Fruit fly (Drosophila melanogaster) whole organism, embryonic: ENCODE measurements around the gene CG15717.

ENCODE experiments used
- Atf-2 ChIP-seq: fragments of 200-800 bp; sonication (Bioruptor generic); optimal IDR thresholded peaks from 2 replicates; lab custom pipeline; 2016; ENCODE audit warnings: missing biosample characterization, missing genetic modification characterization
- BtbVII ChIP-seq: fragments of 200-800 bp; sonication (Bioruptor generic); optimal IDR thresholded peaks from 3 replicates; lab custom pipeline; 2017; ENCODE audit warnings: missing biosample characterization, mild to moderate bottlenecking, missing genetic modification characterization
- CG10209 ChIP-seq: fragments of 200-800 bp; sonication (Bioruptor generic); optimal IDR thresholded peaks from 3 replicates; lab custom pipeline; 2017; ENCODE audit warnings: missing biosample characterization, mild to moderate bottlenecking, missing genetic modification characterization, missing genetic modification reagents
- CG11504 ChIP-seq: fragments of 200-800 bp; sonication (Bioruptor generic); optimal IDR thresholded peaks from 3 replicates; lab custom pipeline; 2019; ENCODE audit warnings: missing biosample characterization, mild to moderate bottlenecking, missing genetic modification characterization, moderate library complexity
- CG12391 ChIP-seq: fragments of 200-800 bp; sonication (Bioruptor generic); optimal IDR thresholded peaks from 3 replicates; lab custom pipeline; 2018; ENCODE audit warnings: missing biosample characterization, mild to moderate bottlenecking, missing genetic modification characterization, moderate library complexity
- CG13775 ChIP-seq: fragments of 200-800 bp; sonication (Bioruptor generic); optimal IDR thresholded peaks from 3 replicates; lab custom pipeline; 2017; ENCODE audit warnings: missing biosample characterization, mild to moderate bottlenecking, missing genetic modification characterization
- CG14965 ChIP-seq: fragments of 200-800 bp; sonication (Bioruptor generic); optimal IDR thresholded peaks from 2 replicates; lab custom pipeline; 2016; ENCODE audit warnings: missing biosample characterization, missing genetic modification characterization, borderline replicate concordance
- CG16813 ChIP-seq: fragments of 200-800 bp; sonication (Bioruptor generic); IDR thresholded peaks from 3 replicates; pipeline ENCODE4 v1.3.6; 2022; ENCODE audit warnings: missing biosample characterization, missing genetic modification characterization; ENCODE audit not compliant: partially characterized antibody
- CG18011 ChIP-seq: fragments of 200-800 bp; sonication (Bioruptor generic); optimal IDR thresholded peaks from 2 replicates; lab custom pipeline; 2017; ENCODE audit warnings: missing biosample characterization, missing genetic modification characterization, mild to moderate bottlenecking, moderate library complexity, missing genotype
- CG3163 ChIP-seq: fragments of 200-800 bp; sonication (Bioruptor generic); optimal IDR thresholded peaks from 3 replicates; lab custom pipeline; 2016; ENCODE audit warnings: missing biosample characterization, missing genetic modification characterization
- CG3847 ChIP-seq: fragments of 200-800 bp; sonication (Bioruptor generic); IDR thresholded peaks from 2 replicates; pipeline ENCODE4 v1.3.6; 2022; ENCODE audit warnings: missing biosample characterization, missing genetic modification characterization
- CG3995 ChIP-seq: fragments of 200-800 bp; sonication (Bioruptor generic); optimal IDR thresholded peaks from 3 replicates; lab custom pipeline; 2016; ENCODE audit warnings: missing biosample characterization, missing genetic modification characterization
- CG4820 ChIP-seq: fragments of 200-800 bp; sonication (Bioruptor generic); optimal IDR thresholded peaks from 3 replicates; lab custom pipeline; 2016; ENCODE audit warnings: missing biosample characterization, missing genetic modification characterization
- CG6791 ChIP-seq: fragments of 200-800 bp; sonication (Bioruptor generic); IDR thresholded peaks from 3 replicates; pipeline ENCODE4 v1.3.6; 2022; ENCODE audit warnings: missing biosample characterization, missing genetic modification characterization; ENCODE audit not compliant: partially characterized antibody
- CG7928 ChIP-seq: fragments of 200-800 bp; sonication (Bioruptor generic); optimal IDR thresholded peaks from 2 replicates; lab custom pipeline; 2017; ENCODE audit warnings: missing biosample characterization, mild to moderate bottlenecking, missing genetic modification characterization
- CG8089 ChIP-seq: fragments of 200-800 bp; sonication (Bioruptor generic); optimal IDR thresholded peaks from 3 replicates; lab custom pipeline; 2016; ENCODE audit warnings: missing biosample characterization, missing genetic modification characterization
- CHES-1-like ChIP-seq: fragments of 200-800 bp; sonication (Bioruptor generic); optimal IDR thresholded peaks from 2 replicates; lab custom pipeline; 2016; ENCODE audit warnings: missing biosample characterization, missing genetic modification characterization
- Dad ChIP-seq: fragments of 200-800 bp; sonication (Bioruptor generic); optimal IDR thresholded peaks from 3 replicates; lab custom pipeline; 2016; ENCODE audit warnings: missing biosample characterization, missing genetic modification characterization
- Dip2 ChIP-seq: fragments of 200-800 bp; sonication (Bioruptor generic); IDR thresholded peaks from 2 replicates; pipeline ENCODE4 v1.3.6; 2022; ENCODE audit warnings: missing biosample characterization, missing genetic modification characterization
- E2f1 ChIP-seq: fragments of 200-800 bp; sonication (Bioruptor generic); IDR thresholded peaks from 2 replicates; pipeline ENCODE4 v1.3.6; 2022; ENCODE audit warnings: missing biosample characterization, missing genetic modification characterization
- H15 ChIP-seq: fragments of 200-800 bp; sonication (Bioruptor generic); IDR thresholded peaks from 3 replicates; pipeline ENCODE4 v1.3.6; 2022; ENCODE audit warnings: missing biosample characterization, missing genetic modification characterization
- Hr3 ChIP-seq: fragments of 200-800 bp; sonication (Bioruptor generic); optimal IDR thresholded peaks from 3 replicates; lab custom pipeline; 2016; ENCODE audit warnings: missing biosample characterization, missing genetic modification characterization
- Hr39 ChIP-seq: fragments of >200 bp; optimal IDR thresholded peaks from 2 replicates; lab custom pipeline; 2017
- Neu2 ChIP-seq: fragments of 200-800 bp; sonication (Bioruptor generic); optimal IDR thresholded peaks from 3 replicates; lab custom pipeline; 2016; ENCODE audit warnings: missing biosample characterization, missing genetic modification characterization, borderline replicate concordance
- Opbp ChIP-seq: fragments of 200-800 bp; sonication (Bioruptor generic); IDR thresholded peaks from 3 replicates; pipeline ENCODE4 v1.3.6; 2022; ENCODE audit warnings: missing biosample characterization, missing genetic modification characterization; ENCODE audit not compliant: partially characterized antibody
- Scr ChIP-seq: fragments of 200-800 bp; sonication (Bioruptor generic); IDR thresholded peaks from 2 replicates; pipeline ENCODE4 v1.3.6; 2022; ENCODE audit warnings: missing biosample characterization, missing genetic modification characterization; ENCODE audit not compliant: partially characterized antibody
- bsh ChIP-seq, 2 experiments: fragments of 200-800 bp; sonication (Bioruptor generic); optimal IDR thresholded peaks; 2 replicates each; lab custom pipeline; 2017 to 2018; ENCODE audit warnings: mild to moderate bottlenecking in 2 of 2, missing biosample characterization in 2 of 2, missing genetic modification characterization in 2 of 2, moderate library complexity in 1 of 2
- emc ChIP-seq: fragments of 200-800 bp; sonication (Bioruptor generic); optimal IDR thresholded peaks from 2 replicates; lab custom pipeline; 2016; ENCODE audit warnings: missing biosample characterization, missing genetic modification characterization
- grau ChIP-seq: fragments of 200-800 bp; optimal IDR thresholded peaks from 3 replicates; lab custom pipeline; 2019; ENCODE audit warnings: missing biosample characterization, mild to moderate bottlenecking, missing genetic modification characterization, moderate library complexity
- gsb-n ChIP-seq: fragments of 200-800 bp; sonication (Bioruptor generic); optimal IDR thresholded peaks from 3 replicates; lab custom pipeline; 2018; ENCODE audit warnings: missing biosample characterization, mild to moderate bottlenecking, missing genetic modification characterization
- insv ChIP-seq, 2 experiments: fragments of 200-800 bp; sonication (Bioruptor generic); optimal IDR thresholded peaks; 3 replicates each; lab custom pipeline; 2016 to 2018; ENCODE audit warnings: missing biosample characterization in 2 of 2, missing genetic modification characterization in 2 of 2
- inv ChIP-seq: fragments of 200-800 bp; sonication (Bioruptor generic); IDR thresholded peaks from 2 replicates; pipeline ENCODE4 v1.3.6; 2022; ENCODE audit warnings: missing biosample characterization, missing genetic modification characterization; ENCODE audit not compliant: partially characterized antibody
- lab ChIP-seq: fragments of 200-800 bp; sonication (Bioruptor generic); optimal IDR thresholded peaks from 3 replicates; lab custom pipeline; 2017; ENCODE audit warnings: missing biosample characterization, missing genetic modification characterization, mild to moderate bottlenecking, moderate library complexity, missing genetic modification reagents
- lola ChIP-seq, 3 experiments: fragments of >200 bp in 2 of 3; fragments of 200-800 bp in 1 of 3; sonication (Bioruptor generic) in 1 of 3; optimal IDR thresholded peaks; 2 replicates each; lab custom pipeline; 2017 to 2019; ENCODE audit warnings: missing biosample characterization in 3 of 3, missing genetic modification characterization in 3 of 3, mild to moderate bottlenecking in 1 of 3, moderate library complexity in 1 of 3
- lov ChIP-seq, 2 experiments: fragments of 200-800 bp in 1 of 2; fragments of >200 bp in 1 of 2; sonication (Bioruptor generic) in 1 of 2; IDR thresholded peaks in 1 of 2; optimal IDR thresholded peaks in 1 of 2; 2 replicates in 1 of 2; 3 replicates in 1 of 2; pipeline versions ENCODE4 v1.3.6 to Lab custom; 2017 to 2022; ENCODE audit warnings: missing biosample characterization in 1 of 2, missing genetic modification characterization in 1 of 2
- luna ChIP-seq: fragments of 200-800 bp; sonication (Bioruptor generic); optimal IDR thresholded peaks from 2 replicates; lab custom pipeline; 2016; ENCODE audit warnings: missing biosample characterization, missing genetic modification characterization
- mam ChIP-seq: fragments of 200-800 bp; sonication (Bioruptor generic); optimal IDR thresholded peaks from 3 replicates; lab custom pipeline; 2016; ENCODE audit warnings: missing biosample characterization, missing genetic modification characterization
- nmo ChIP-seq: fragments of 200-800 bp; sonication (Bioruptor generic); optimal IDR thresholded peaks from 2 replicates; lab custom pipeline; 2018; ENCODE audit warnings: missing biosample characterization, mild to moderate bottlenecking, missing genetic modification characterization, moderate library complexity
- onecut ChIP-seq: fragments of 200-800 bp; sonication (Bioruptor generic); IDR thresholded peaks from 2 replicates; pipeline ENCODE4 v1.3.6; 2022; ENCODE audit warnings: missing biosample characterization, missing genetic modification characterization
- pan ChIP-seq, 4 experiments: fragments of >200 bp in 3 of 4; fragments of 200-800 bp in 1 of 4; sonication (Bioruptor generic) in 1 of 4; optimal IDR thresholded peaks in 3 of 4; IDR thresholded peaks in 1 of 4; 2 replicates each; pipeline versions ENCODE4 v1.3.6 to Lab custom; 2017 to 2022; ENCODE audit warnings: missing biosample characterization in 2 of 4, missing genetic modification characterization in 2 of 4, mixed read lengths in 1 of 4
- peb ChIP-seq: fragments of 200-800 bp; sonication (Bioruptor generic); IDR thresholded peaks from 2 replicates; pipeline ENCODE4 v1.3.6; 2022; ENCODE audit warnings: missing biosample characterization, missing genetic modification characterization
- pros ChIP-seq: fragments of 200-800 bp; sonication (Bioruptor generic); optimal IDR thresholded peaks from 3 replicates; lab custom pipeline; 2019; ENCODE audit warnings: missing biosample characterization, mild to moderate bottlenecking, missing genetic modification characterization, moderate library complexity
- rib ChIP-seq: fragments of 200-800 bp; sonication (Bioruptor generic); IDR thresholded peaks from 2 replicates; pipeline ENCODE4 v1.3.6; 2022; ENCODE audit warnings: missing biosample characterization, missing genetic modification characterization
- ro ChIP-seq: fragments of 200-800 bp; sonication (Bioruptor generic); IDR thresholded peaks from 2 replicates; pipeline ENCODE4 v1.3.6; 2022; ENCODE audit warnings: missing biosample characterization, missing genetic modification characterization
- schlank ChIP-seq: fragments of 200-800 bp; sonication (Bioruptor generic); optimal IDR thresholded peaks from 2 replicates; lab custom pipeline; 2018; ENCODE audit warnings: missing biosample characterization, mild to moderate bottlenecking, missing genetic modification characterization
- sens-2 ChIP-seq: fragments of 200-800 bp; sonication (Bioruptor generic); IDR thresholded peaks from 2 replicates; pipeline ENCODE4 v1.3.6; 2022; ENCODE audit warnings: missing biosample characterization, missing genetic modification characterization
- so ChIP-seq: fragments of 200-800 bp; sonication (Bioruptor generic); IDR thresholded peaks from 3 replicates; pipeline ENCODE4 v1.3.6; 2022; ENCODE audit warnings: missing biosample characterization, missing genetic modification characterization
- tgo ChIP-seq: fragments of 200-800 bp; sonication (Bioruptor generic); IDR thresholded peaks from 3 replicates; pipeline ENCODE4 v1.3.6; 2022; ENCODE audit warnings: missing biosample characterization, missing genetic modification characterization
- toy ChIP-seq: fragments of 200-800 bp; sonication (Bioruptor generic); IDR thresholded peaks from 2 replicates; pipeline ENCODE4 v1.3.6; 2022; ENCODE audit warnings: missing biosample characterization, missing genetic modification characterization
- wdn ChIP-seq: fragments of 200-800 bp; sonication (Bioruptor generic); IDR thresholded peaks from 2 replicates; pipeline ENCODE4 v1.3.6; 2022; ENCODE audit warnings: missing biosample characterization, missing genetic modification characterization

CG15717 gene

dm6 chrX:13154783-13155182, 26.0 kb downstream of the CG15717 start, which contains the start of the genes CG4318 and CG4332:
CG4318 (minus strand) TSS chrX:13154924.
CG4332 (plus strand) TSS chrX:13155038.
- TF ChIP-seq luna (GFP tag; lab: Kevin White, UChicago) (no peak), Dad (no peak), E2f1 (GFP tag; lab: Robert Waterston, UW) (no peak), Atf-2 (GFP tag; lab: Kevin White, UChicago) (no peak), CG13775 (GFP tag; lab: Kevin White, UChicago) (no peak), CG4820 (GFP tag; lab: Kevin White, UChicago) (no peak), CG3995 (GFP tag; lab: Kevin White, UChicago) (peak; percentile 36), rib (no peak), grau (tag; lab: Kevin White, UChicago) (no peak), CG6791 (GFP tag; lab: Robert Waterston, UW) (peak; percentile 90), tgo (GFP tag; lab: Robert Waterston, UW) (no peak), CG3163 (GFP tag; lab: Kevin White, UChicago) (no peak), lov (optimal IDR thresholded peaks at IDR 0.05; lab: Kevin White, UChicago) (no peak), lov (GFP tag; IDR thresholded peaks at IDR 0.05; lab: Robert Waterston, UW) (no peak), lola (GFP tag; optimal IDR thresholded peaks at IDR 0.05; lab: Kevin White, UChicago) (no peak), Opbp (peak; percentile 89), CG10209 (GFP tag; lab: Kevin White, UChicago) (no peak), ro (GFP tag; lab: Robert Waterston, UW) (no peak), BtbVII (GFP tag; lab: Kevin White, UChicago) (no peak), peb (GFP tag; lab: Robert Waterston, UW) (no peak), H15 (no peak), pan (optimal IDR thresholded peaks at IDR 0.05; lab: Kevin White, UChicago) (no peak), pan (GFP tag; optimal IDR thresholded peaks at IDR 0.05 in 1 of 2, IDR thresholded peaks at IDR 0.05 in 1 of 2) (no peak), Hr39 (lab: Kevin White, UChicago) (no peak), emc (GFP tag; lab: Kevin White, UChicago) (no peak), mam (GFP tag; lab: Kevin White, UChicago) (no peak), CHES-1-like (GFP tag; lab: Kevin White, UChicago) (no peak), CG18011 (GFP tag; lab: Kevin White, UChicago) (no peak), toy (GFP tag; lab: Robert Waterston, UW) (no peak), onecut (GFP tag; lab: Robert Waterston, UW) (no peak), pros (GFP tag; lab: Kevin White, UChicago) (no peak), CG14965 (GFP tag; lab: Kevin White, UChicago) (no peak), CG11504 (tag; lab: Kevin White, UChicago) (no peak), Dip2 (no peak), CG7928 (GFP tag; lab: Kevin White, UChicago) (peak; percentile 59), gsb-n (no peak), Neu2 (GFP tag; lab: Kevin White, UChicago) (no peak), inv (GFP tag; lab: Robert Waterston, UW) (peak; percentile 79), CG8089 (GFP tag; lab: Kevin White, UChicago) (no peak), schlank (tag; lab: Kevin White, UChicago) (no peak), CG16813 (GFP tag; lab: Robert Waterston, UW) (peak; percentile 85), so (GFP tag; lab: Robert Waterston, UW) (no peak), CG3847 (GFP tag; lab: Robert Waterston, UW) (no peak), bsh (GFP tag; optimal IDR thresholded peaks at IDR 0.05; lab: Kevin White, UChicago) (no peak), sens-2 (GFP tag; lab: Robert Waterston, UW) (no peak), nmo (GFP tag; lab: Kevin White, UChicago) (no peak), Hr3 (GFP tag; lab: Kevin White, UChicago) (no peak), insv (GFP tag; optimal IDR thresholded peaks at IDR 0.05; lab: Kevin White, UChicago) (no peak), Scr (peak; percentile 87), CG12391 (no peak), lab (GFP tag; lab: Kevin White, UChicago) (no peak), wdn (GFP tag; lab: Robert Waterston, UW) (no peak)
